Fruit fly (Drosophila melanogaster) whole organism, pupa: Measurements from ENCODE around the gene CG2267.
A peak's percentile ranks its signal among the peaks of the same experiment; 100 is the strongest.

Experiments used
- CG10348 ChIP-seq: fragments of 200-800 bp; sonication (Bioruptor generic); IDR thresholded peaks from 2 replicates; pipeline ENCODE4 v1.3.6; 2022; ENCODE audit warnings: missing biosample characterization, missing genetic modification characterization
- CG12605 ChIP-seq: fragments of 200-800 bp; sonication (Bioruptor generic); IDR thresholded peaks from 2 replicates; pipeline ENCODE4 v1.3.6; 2022; ENCODE audit warnings: missing biosample characterization, missing genetic modification characterization
- CG13204 ChIP-seq: fragments of 200-800 bp; sonication (Bioruptor generic); optimal IDR thresholded peaks from 2 replicates; lab custom pipeline; 2018; ENCODE audit warnings: missing biosample characterization, mild to moderate bottlenecking, missing genetic modification characterization, moderate library complexity
- CG14655 ChIP-seq: fragments of 200-800 bp; sonication (Bioruptor generic); optimal IDR thresholded peaks from 3 replicates; lab custom pipeline; 2017; ENCODE audit warnings: mild to moderate bottlenecking, missing biosample characterization, missing genetic modification reagents, missing genetic modification characterization
- CG15710 ChIP-seq: fragments of 200-800 bp; sonication (Bioruptor generic); optimal IDR thresholded peaks from 2 replicates; lab custom pipeline; 2018; ENCODE audit warnings: missing biosample characterization, mild to moderate bottlenecking, missing genetic modification characterization, moderate library complexity
- CG17806 ChIP-seq: fragments of 200-800 bp; sonication (Bioruptor generic); optimal IDR thresholded peaks from 2 replicates; lab custom pipeline; 2018; ENCODE audit warnings: missing biosample characterization, mild to moderate bottlenecking, missing genetic modification characterization, moderate library complexity
- CG32121 ChIP-seq: fragments of 200-800 bp; sonication (Bioruptor generic); IDR thresholded peaks from 2 replicates; pipeline ENCODE4 v1.3.6; 2022; ENCODE audit warnings: missing biosample characterization, missing genetic modification characterization
- CG34367 ChIP-seq: fragments of 200-800 bp; sonication (Bioruptor generic); optimal IDR thresholded peaks from 2 replicates; lab custom pipeline; 2018; ENCODE audit warnings: missing biosample characterization, mild to moderate bottlenecking, missing genetic modification characterization
- CG4496 ChIP-seq: fragments of 200-800 bp; sonication (Bioruptor generic); IDR thresholded peaks from 3 replicates; pipeline ENCODE4 v1.3.6; 2022; ENCODE audit warnings: missing biosample characterization, missing genetic modification characterization
- CG8159 ChIP-seq: fragments of 200-800 bp; sonication (Bioruptor generic); optimal IDR thresholded peaks from 3 replicates; lab custom pipeline; 2018; ENCODE audit warnings: missing biosample characterization, mild to moderate bottlenecking, missing genetic modification characterization, moderate library complexity
- CG8301 ChIP-seq: fragments of 200-800 bp; sonication (Bioruptor generic); optimal IDR thresholded peaks from 2 replicates; lab custom pipeline; 2018; ENCODE audit warnings: missing biosample characterization, mild to moderate bottlenecking, missing genetic modification characterization
- CG9948 ChIP-seq: fragments of 200-800 bp; sonication (Bioruptor generic); optimal IDR thresholded peaks from 2 replicates; lab custom pipeline; 2018; ENCODE audit warnings: missing biosample characterization, mild to moderate bottlenecking, missing genetic modification characterization, moderate library complexity
- D1 ChIP-seq: fragments of 200-800 bp; sonication (Bioruptor generic); optimal IDR thresholded peaks from 2 replicates; lab custom pipeline; 2018; ENCODE audit warnings: missing biosample characterization, mild to moderate bottlenecking, missing genetic modification characterization, moderate library complexity
- EcR ChIP-seq: fragments of 200-800 bp; sonication (Bioruptor generic); optimal IDR thresholded peaks from 3 replicates; lab custom pipeline; 2019; ENCODE audit warnings: missing biosample characterization, missing genetic modification characterization, mild to moderate bottlenecking, moderate library complexity, missing genetic modification reagents
- Ets98B ChIP-seq: fragments of 200-800 bp; sonication (Bioruptor generic); IDR thresholded peaks from 2 replicates; pipeline ENCODE4 v1.3.6; 2022; ENCODE audit warnings: missing biosample characterization, missing genetic modification characterization
- Pif1A ChIP-seq: fragments of 200-800 bp; sonication (Bioruptor generic); optimal IDR thresholded peaks from 3 replicates; lab custom pipeline; 2016; ENCODE audit warnings: missing biosample characterization, missing genetic modification characterization
- Pif1B ChIP-seq: fragments of 200-800 bp; sonication (Bioruptor generic); optimal IDR thresholded peaks from 3 replicates; lab custom pipeline; 2016; ENCODE audit warnings: missing biosample characterization, missing genetic modification characterization
- Snoo ChIP-seq: fragments of 200-800 bp; sonication (Bioruptor generic); optimal IDR thresholded peaks from 3 replicates; lab custom pipeline; 2017; ENCODE audit warnings: missing biosample characterization, mild to moderate bottlenecking, missing genetic modification characterization, inconsistent platforms
- fd96Ca ChIP-seq: fragments of 200-800 bp; sonication (Bioruptor generic); IDR thresholded peaks from 3 replicates; pipeline ENCODE4 v1.3.6; 2022; ENCODE audit warnings: missing biosample characterization, missing genetic modification characterization
- gl ChIP-seq: fragments of 200-800 bp; sonication (Bioruptor generic); optimal IDR thresholded peaks from 2 replicates; lab custom pipeline; 2018; ENCODE audit warnings: missing biosample characterization, mild to moderate bottlenecking, missing genetic modification characterization
- rn ChIP-seq: fragments of 200-800 bp; sonication (Bioruptor generic); IDR thresholded peaks from 2 replicates; pipeline ENCODE4 v1.3.6; 2022; ENCODE audit warnings: missing biosample characterization, missing genetic modification characterization

CG2267 gene

DNA sequence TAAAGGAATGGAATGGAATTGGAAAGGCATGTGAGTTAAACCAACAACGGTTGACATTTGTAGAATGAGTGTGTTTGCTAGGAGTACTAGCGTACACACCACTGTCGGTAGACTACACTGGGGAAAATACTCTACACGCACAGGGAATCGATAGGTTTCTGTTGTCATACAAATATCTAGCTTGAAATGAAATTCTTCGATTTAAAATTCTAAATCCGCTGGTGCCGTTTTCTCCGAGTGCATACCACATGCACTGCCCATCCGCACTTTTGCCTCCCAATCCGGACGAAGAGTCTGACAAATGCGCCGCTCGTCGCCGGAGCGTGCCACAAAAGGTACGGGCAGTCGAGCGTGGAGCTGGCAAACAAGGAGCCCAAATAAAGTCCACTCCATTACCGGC lies at the start of gene CG2267:
Gene CG2267 (minus strand): TSS at position 101 of the 400 bp plus-strand sequence.
- TF ChIP-seq CG9948 (tag; lab: Kevin White, UChicago) (no peak), CG32121 (GFP tag; lab: Robert Waterston, UW) (no peak), CG17806 (tag; lab: Kevin White, UChicago) (no peak), D1 (tag; lab: Kevin White, UChicago) (no peak)

DNA sequence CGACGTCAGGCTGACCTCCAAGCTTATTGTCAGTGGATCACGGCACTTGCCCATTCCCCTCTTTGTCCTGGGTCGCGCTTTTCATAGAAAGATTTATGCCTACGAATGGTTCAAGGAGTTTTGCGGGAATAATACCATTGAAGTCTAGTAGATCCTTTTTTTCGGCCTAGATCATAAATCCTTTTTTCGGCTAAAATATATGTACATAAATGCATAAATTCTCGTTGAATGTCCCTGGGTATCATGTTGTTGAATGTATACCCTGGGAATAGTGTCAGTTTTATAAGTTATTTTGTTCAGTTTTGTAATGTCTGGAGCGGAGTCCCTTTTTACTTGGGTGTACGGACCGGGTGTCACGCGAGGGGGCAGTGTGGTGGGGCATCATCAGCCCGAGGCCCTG lies 20.8 kb upstream of the CG2267 start, which contains the start of gene CG34433:
Gene CG34433 (plus strand): TSS at position 301 of the 400 bp plus-strand sequence.
- TF ChIP-seq CG9948 (tag; lab: Kevin White, UChicago) (no peak), gl (no peak), Pif1A (GFP tag; lab: Kevin White, UChicago) (no peak), CG14655 (GFP tag; lab: Kevin White, UChicago) (no peak), Snoo (tag; lab: Kevin White, UChicago) (no peak), CG8301 (tag; lab: Kevin White, UChicago) (no peak), Pif1B (GFP tag; lab: Kevin White, UChicago) (no peak), CG4496 (no peak), CG15710 (tag; lab: Kevin White, UChicago) (no peak), CG8159 (no peak), fd96Ca (GFP tag; lab: Robert Waterston, UW) (no peak), EcR (GFP tag; lab: Kevin White, UChicago) (no peak), CG13204 (GFP tag; lab: Kevin White, UChicago) (no peak), CG34367 (tag; lab: Kevin White, UChicago) (no peak), rn (GFP tag; lab: Robert Waterston, UW) (no peak), CG17806 (tag; lab: Kevin White, UChicago) (no peak), CG32121 (GFP tag; lab: Robert Waterston, UW) (no peak), Ets98B (no peak), CG10348 (GFP tag; lab: Robert Waterston, UW) (no peak), D1 (tag; lab: Kevin White, UChicago) (no peak)

DNA sequence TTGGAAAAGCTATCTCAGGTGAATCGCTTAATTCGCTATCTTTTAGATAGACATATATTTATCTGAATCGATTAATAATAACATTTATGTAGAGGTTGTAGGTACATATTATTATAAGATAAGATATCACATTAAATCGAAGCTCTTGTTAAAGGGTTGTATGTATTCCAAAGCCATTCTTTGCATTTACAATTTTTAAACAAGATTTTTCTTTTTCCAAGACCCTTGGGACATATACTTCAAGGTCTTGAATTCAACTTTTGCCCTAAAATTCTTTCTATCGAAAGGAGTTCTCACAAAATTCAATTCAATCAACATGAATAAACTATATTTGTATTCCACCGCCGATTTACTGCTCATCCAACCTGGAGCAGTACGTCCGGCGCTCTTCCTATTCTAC lies 20.0 kb upstream of the CG2267 start, which contains the start of gene CG34432:
Gene CG34432 (plus strand): TSS at position 301 of the 400 bp plus-strand sequence.
- TF ChIP-seq CG13204 (GFP tag; lab: Kevin White, UChicago) (no peak), CG34367 (tag; lab: Kevin White, UChicago) (no peak), EcR (GFP tag; lab: Kevin White, UChicago) (no peak), CG32121 (GFP tag; lab: Robert Waterston, UW) (no peak), rn (GFP tag; lab: Robert Waterston, UW) (no peak), Ets98B (no peak), Pif1B (GFP tag; lab: Kevin White, UChicago) (no peak), D1 (tag; lab: Kevin White, UChicago) (no peak), Snoo (tag; lab: Kevin White, UChicago) (no peak), CG9948 (tag; lab: Kevin White, UChicago) (no peak), fd96Ca (GFP tag; lab: Robert Waterston, UW) (no peak), Pif1A (GFP tag; lab: Kevin White, UChicago) (no peak), CG8159 (no peak), CG8301 (tag; lab: Kevin White, UChicago) (no peak), CG15710 (tag; lab: Kevin White, UChicago) (no peak), CG14655 (GFP tag; lab: Kevin White, UChicago) (no peak), CG4496 (no peak), CG12605 (no peak), CG10348 (GFP tag; lab: Robert Waterston, UW) (no peak), gl (no peak)

DNA sequence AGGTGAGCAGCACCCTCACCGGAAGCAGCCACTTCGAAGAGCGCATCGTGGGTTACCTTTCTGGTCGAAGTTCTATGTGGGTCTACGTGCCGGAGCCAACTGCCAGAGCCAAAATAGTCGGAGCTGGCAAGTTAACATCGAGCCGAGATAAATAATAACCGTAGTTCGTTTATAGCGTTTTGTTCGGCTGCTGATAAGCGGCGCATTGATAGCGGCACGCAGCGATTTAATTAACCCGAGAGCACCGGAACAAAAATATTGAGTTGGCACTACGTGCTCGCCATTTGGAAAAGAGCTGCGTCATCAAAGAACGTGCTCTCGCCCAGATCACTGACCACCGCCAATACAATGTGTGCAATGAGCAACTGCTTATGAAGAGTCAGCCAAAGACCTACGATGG lies 19.6 kb upstream of the CG2267 start, which contains the start of gene PH4alphaPV:
Gene PH4alphaPV (minus strand): TSS at position 101 of the 400 bp plus-strand sequence.
- TF ChIP-seq CG34367 (tag; lab: Kevin White, UChicago) (no peak), CG10348 (GFP tag; lab: Robert Waterston, UW) (no peak), Pif1A (GFP tag; lab: Kevin White, UChicago) (no peak), CG12605 (no peak), CG15710 (tag; lab: Kevin White, UChicago) (no peak), CG32121 (GFP tag; lab: Robert Waterston, UW) (no peak), CG13204 (GFP tag; lab: Kevin White, UChicago) (no peak), CG4496 (no peak), rn (GFP tag; lab: Robert Waterston, UW) (no peak), fd96Ca (GFP tag; lab: Robert Waterston, UW) (no peak), D1 (tag; lab: Kevin White, UChicago) (no peak)

DNA sequence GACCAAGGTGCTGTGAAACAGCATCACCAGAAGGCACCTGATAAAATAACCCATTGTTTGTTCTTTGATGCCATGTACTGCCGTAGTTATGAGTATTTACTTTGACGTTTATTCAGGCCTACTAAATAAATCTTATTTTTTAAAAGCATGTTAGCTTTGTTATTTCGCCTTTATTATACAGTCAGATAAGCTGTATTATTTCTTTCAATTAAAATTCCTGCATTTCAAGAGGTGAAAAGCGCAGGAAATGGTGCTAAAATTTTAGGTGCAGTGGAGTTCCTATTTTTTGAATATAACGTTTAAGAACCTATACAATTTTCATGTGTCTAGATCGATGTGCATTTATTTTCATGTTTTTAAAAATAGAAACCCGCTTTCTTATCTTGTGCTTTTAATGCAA lies 17.0 kb upstream of the CG2267 start, which contains the start of gene CG31013:
Gene CG31013 (minus strand): TSS at position 101 of the 400 bp plus-strand sequence.
- TF ChIP-seq CG34367 (tag; lab: Kevin White, UChicago) (no peak), CG15710 (tag; lab: Kevin White, UChicago) (no peak), CG14655 (GFP tag; lab: Kevin White, UChicago) (no peak), CG8301 (tag; lab: Kevin White, UChicago) (no peak), Ets98B (no peak), CG10348 (GFP tag; lab: Robert Waterston, UW) (no peak), Pif1B (GFP tag; lab: Kevin White, UChicago) (no peak), CG13204 (GFP tag; lab: Kevin White, UChicago) (no peak), gl (no peak)

DNA sequence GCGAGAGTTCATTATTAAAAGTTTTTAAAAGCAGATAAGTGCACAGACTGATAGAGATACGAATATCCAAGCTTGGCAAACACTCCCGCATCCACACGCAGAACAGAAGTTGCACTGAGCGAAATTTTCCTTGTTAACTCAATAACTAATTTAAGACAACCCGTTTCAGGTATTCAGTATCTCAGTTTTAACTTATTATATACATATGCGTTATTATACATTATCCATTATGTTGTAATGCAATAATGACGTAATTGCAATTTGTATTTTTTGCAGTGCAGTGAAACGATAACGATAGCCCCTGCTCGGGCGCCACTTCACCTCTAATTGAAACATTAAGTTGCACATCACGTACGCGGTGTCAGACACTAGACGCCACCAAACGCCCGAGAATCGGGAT lies 14.4 kb upstream of the CG2267 start:
- no peak for TF ChIP-seq EcR (GFP tag; lab: Kevin White, UChicago)
- TF ChIP-seq CG8159: peak; percentile 13
- no peak for TF ChIP-seq CG8301 (tag; lab: Kevin White, UChicago)
- no peak for TF ChIP-seq D1 (tag; lab: Kevin White, UChicago)
- peak; percentile 20 for TF ChIP-seq CG14655 (GFP tag; lab: Kevin White, UChicago)
